Fruit fly (Drosophila melanogaster): ENCODE results near the gene CG31142.

CG31142 gene

DNA sequence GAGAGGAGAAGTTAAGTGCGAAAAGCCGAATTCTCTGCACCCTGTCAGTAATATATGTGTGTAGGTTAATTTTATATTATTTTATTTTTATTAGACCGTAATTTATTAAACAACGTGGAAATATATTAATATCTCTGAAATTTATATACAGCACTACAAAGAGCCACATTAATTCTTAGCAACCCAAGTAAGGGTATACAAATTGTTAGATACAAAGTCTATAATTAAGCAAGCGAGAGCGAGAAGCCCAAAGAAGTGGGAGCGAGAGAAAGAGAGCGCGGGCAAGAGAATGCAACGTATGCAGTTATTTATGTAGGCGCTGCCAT, 42.0 kb upstream of the CG31142 start (continued):
- TF ChIP-seq svp (GFP tag) (peak; percentile 94), CG6792 (GFP tag; optimal IDR thresholded peaks at IDR 0.05) (peak; percentile 89), Smox (GFP tag; optimal IDR thresholded peaks at IDR 0.05) (peak; percentile 90), Hr39 (GFP tag; optimal IDR thresholded peaks at IDR 0.05) (peak; percentile 76), acj6 (GFP tag; optimal IDR thresholded peaks at IDR 0.05) (peak; percentile 95), Ets21C (GFP tag; optimal IDR thresholded peaks at IDR 0.05) (peak; percentile 65), CG11294 (GFP tag; IDR thresholded peaks at IDR 0.05) (peak; percentile 96), CG6276 (GFP tag; optimal IDR thresholded peaks at IDR 0.05) (peak; percentile 96), Lpt (GFP tag; optimal IDR thresholded peaks at IDR 0.05) (peak; percentile 95), dsx (GFP tag; optimal IDR thresholded peaks at IDR 0.05; ENCODE audit: poor library complexity, severe bottlenecking) (peak; percentile 100), fd85E (GFP tag; optimal IDR thresholded peaks at IDR 0.05) (peak; percentile 28), fd59A (GFP tag; optimal IDR thresholded peaks at IDR 0.05) (peak; percentile 85), CG8319 (GFP tag; optimal IDR thresholded peaks at IDR 0.05) (peak; percentile 78), Met (GFP tag; optimal IDR thresholded peaks at IDR 0.05) (peak; percentile 89), Sox15 (GFP tag; optimal IDR thresholded peaks at IDR 0.05) (peak; percentile 72)

DNA sequence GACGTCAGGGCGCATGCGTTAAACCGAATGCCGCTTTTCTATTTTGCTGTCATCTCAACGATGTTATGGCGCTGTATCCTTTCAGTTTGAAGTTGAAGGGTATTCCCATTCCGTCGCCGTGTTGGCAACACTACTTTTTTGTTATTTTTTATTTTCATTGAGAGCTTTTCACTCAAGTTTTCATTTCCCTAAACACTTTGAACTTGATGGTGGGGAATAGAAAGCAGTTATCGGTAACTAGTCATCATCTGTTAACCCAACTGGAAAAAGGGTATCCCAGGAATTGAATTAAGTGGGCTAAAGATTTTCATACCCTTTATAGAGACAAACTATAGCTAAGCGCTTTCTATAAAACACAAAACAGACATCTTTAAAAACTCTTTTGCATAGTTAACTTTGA, 41.5 kb upstream of the CG31142 start:
- TF ChIP-seq CG11294 (GFP tag; IDR thresholded peaks at IDR 0.05) (peak; percentile 50), CG8119 (GFP tag; IDR thresholded peaks at IDR 0.05) (peak; percentile 31; the same call in 2 of the 3 replicates), Ets96B (tag; optimal IDR thresholded peaks at IDR 0.05) (peak; percentile 20), CG6792 (GFP tag; optimal IDR thresholded peaks at IDR 0.05) (no peak), svp (GFP tag) (no peak), eg (GFP tag; IDR thresholded peaks at IDR 0.05) (peak; percentile 49), Gug (GFP tag; IDR thresholded peaks at IDR 0.05) (peak; percentile 58), Hr4 (GFP tag; optimal IDR thresholded peaks at IDR 0.05) (peak; percentile 21), CG6163 (GFP tag; IDR thresholded peaks at IDR 0.05) (peak; percentile 73)

- peak; percentile 34 for TF ChIP-seq pdm3 (GFP tag; optimal IDR thresholded peaks at IDR 0.05)
- TF ChIP-seq CG6792 (GFP tag; optimal IDR thresholded peaks at IDR 0.05): peak; percentile 55
- peak; percentile 25 for TF ChIP-seq Sox15 (GFP tag; optimal IDR thresholded peaks at IDR 0.05)
- TF ChIP-seq Hr38 (GFP tag; optimal IDR thresholded peaks at IDR 0.05): no peak
- TF ChIP-seq Sox102F (GFP tag; optimal IDR thresholded peaks at IDR 0.05): peak; percentile 73
- peak; percentile 83 for TF ChIP-seq Eip93F (GFP tag; optimal IDR thresholded peaks at IDR 0.05)
- TF ChIP-seq CG31627 (GFP tag; optimal IDR thresholded peaks at IDR 0.05): peak; percentile 73
- peak; percentile 65 for TF ChIP-seq lz (GFP tag; optimal IDR thresholded peaks at IDR 0.05)
- no peak for TF ChIP-seq Gug (GFP tag; IDR thresholded peaks at IDR 0.05)
- TF ChIP-seq CG11902 (GFP tag; optimal IDR thresholded peaks at IDR 0.05): no peak
- TF ChIP-seq CG15336 (GFP tag; IDR thresholded peaks at IDR 0.05): peak; percentile 46; the same call in 1 of the 2 replicates
- TF ChIP-seq CG4318 (GFP tag; optimal IDR thresholded peaks at IDR 0.05): no peak
- TF ChIP-seq Smox (GFP tag; optimal IDR thresholded peaks at IDR 0.05): peak; percentile 66
- TF ChIP-seq fd59A (GFP tag; optimal IDR thresholded peaks at IDR 0.05): no peak
- TF ChIP-seq achi (GFP tag; optimal IDR thresholded peaks at IDR 0.05): no peak
- no peak for TF ChIP-seq salr (GFP tag; optimal IDR thresholded peaks at IDR 0.05)
- TF ChIP-seq cyc (GFP tag; optimal IDR thresholded peaks at IDR 0.05): peak; percentile 80
- peak; percentile 78 for TF ChIP-seq svp (GFP tag)
- peak; percentile 73 for TF ChIP-seq Hr39 (GFP tag; optimal IDR thresholded peaks at IDR 0.05)
- peak; percentile 17 for TF ChIP-seq acj6 (GFP tag; optimal IDR thresholded peaks at IDR 0.05)
- peak; percentile 75 for TF ChIP-seq esn (GFP tag; optimal IDR thresholded peaks at IDR 0.05)
- TF ChIP-seq ss (GFP tag; optimal IDR thresholded peaks at IDR 0.05): no peak
- TF ChIP-seq Met (GFP tag; optimal IDR thresholded peaks at IDR 0.05): peak; percentile 73
- peak; percentile 11 for TF ChIP-seq CG6854 (GFP tag; optimal IDR thresholded peaks at IDR 0.05)
- TF ChIP-seq CG8119 (GFP tag; IDR thresholded peaks at IDR 0.05): peak; percentile 27; the same call in 2 of the 3 replicates
- TF ChIP-seq CG1621 (tag; optimal IDR thresholded peaks at IDR 0.05): no peak
- no peak for TF ChIP-seq CG6276 (GFP tag; optimal IDR thresholded peaks at IDR 0.05)
- TF ChIP-seq net (GFP tag; optimal IDR thresholded peaks at IDR 0.05): no peak
- peak; percentile 43 for TF ChIP-seq Ets21C (GFP tag; optimal IDR thresholded peaks at IDR 0.05)
- peak; percentile 11 for TF ChIP-seq Ets96B (tag; optimal IDR thresholded peaks at IDR 0.05)
- peak; percentile 11 for TF ChIP-seq CG8632 (GFP tag; optimal IDR thresholded peaks at IDR 0.05)
- no peak for TF ChIP-seq fd85E (GFP tag; optimal IDR thresholded peaks at IDR 0.05)
- peak; percentile 35 for TF ChIP-seq CG32006 (GFP tag; optimal IDR thresholded peaks at IDR 0.05)
- peak; percentile 92 for TF ChIP-seq vri (GFP tag; optimal IDR thresholded peaks at IDR 0.05)
- TF ChIP-seq Sox14 (GFP tag; optimal IDR thresholded peaks at IDR 0.05): peak; percentile 15
- peak; percentile 90 for TF ChIP-seq Eip78C (GFP tag)
- TF ChIP-seq CG10631 (GFP tag; optimal IDR thresholded peaks at IDR 0.05): peak; percentile 14
Measured at dm6 chr3R:23888273-23889220, 40.5 kb upstream of the CG31142 start.

Measured in whole organism, prepupa.